Fruit fly (Drosophila melanogaster) Kc167 (cell line): ENCODE data around the gene beat-Ia.

Experiments used
- Myc ChIP-seq: fragments of >200 bp; optimal IDR thresholded peaks from 2 replicates; lab custom pipeline; 2017; ENCODE audit warnings: missing external identifiers
- Sin3A ChIP-seq: fragments of >200 bp; optimal IDR thresholded peaks from 2 replicates; lab custom pipeline; 2018; ENCODE audit warnings: missing external identifiers
- h ChIP-seq: fragments of >200 bp; optimal IDR thresholded peaks from 3 replicates; lab custom pipeline; 2018; ENCODE audit warnings: missing external identifiers
- insv ChIP-seq: fragments of >200 bp; optimal IDR thresholded peaks from 3 replicates; lab custom pipeline; 2018; ENCODE audit warnings: missing external identifiers
- psq ChIP-seq: fragments of >200 bp; optimal IDR thresholded peaks from 2 replicates; lab custom pipeline; 2017; ENCODE audit warnings: missing external identifiers
- ttk ChIP-seq: sonication (Bioruptor generic); optimal IDR thresholded peaks from 2 replicates; lab custom pipeline; 2017; ENCODE audit warnings: missing external identifiers

DNA sequence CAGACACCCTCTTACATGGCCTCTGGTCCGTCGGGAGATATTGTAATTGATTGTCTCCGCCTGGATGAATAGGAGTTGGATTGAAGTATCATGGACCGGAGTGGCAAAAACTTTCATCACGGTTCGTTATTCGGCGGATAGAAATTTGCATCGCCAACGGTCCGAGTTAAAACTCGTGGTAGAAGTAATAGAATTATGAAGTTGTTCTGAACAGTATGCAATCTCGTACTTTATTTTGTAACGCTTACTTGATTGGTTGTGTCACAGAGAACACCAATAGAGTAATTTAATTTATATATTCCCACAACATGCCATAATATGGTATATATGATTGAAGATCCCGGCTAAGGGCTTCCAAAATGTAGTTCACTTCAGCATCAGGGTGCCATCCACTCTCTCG is 45.7 kb upstream of the beat-Ia start, which contains the start of the genes CG13245 and CG43816:
- TF ChIP-seq Sin3A (lab: Kevin White, UChicago) (no peak), psq (lab: Kevin White, UChicago) (no peak), h (no peak), insv (no peak), Myc (no peak), ttk (lab: Kevin White, UChicago) (no peak)
